Fruit fly (Drosophila melanogaster): ENCODE measurements around the gene Clp.
A peak's percentile ranks its signal among the peaks of the same experiment; 100 is the strongest.

The Clp gene

dm6 chr2L:865851-866250 lies 46.1 kb downstream of the Clp start (continued):
- TF ChIP-seq CG9932 (GFP tag; IDR thresholded peaks at IDR 0.05): peak; percentile 95
- no peak for TF ChIP-seq sc (optimal IDR thresholded peaks at IDR 0.05)
- TF ChIP-seq sc (GFP tag; optimal IDR thresholded peaks at IDR 0.05): peak; percentile 90
- TF ChIP-seq en (GFP tag; optimal IDR thresholded peaks at IDR 0.05): peak; percentile 91
- peak; percentile 85 for TF ChIP-seq Lhr (GFP tag; optimal IDR thresholded peaks at IDR 0.05)
- TF ChIP-seq jigr1 (GFP tag; IDR thresholded peaks at IDR 0.05): peak; percentile 89
- peak; percentile 92 for TF ChIP-seq CG17912 (GFP tag; optimal IDR thresholded peaks at IDR 0.05)
- peak in 1 of 3 experiments; percentile 37 for TF ChIP-seq Stat92E (GFP tag; optimal IDR thresholded peaks at IDR 0.05)
- TF ChIP-seq CG10959 (GFP tag; IDR thresholded peaks at IDR 0.05): peak; percentile 91
- TF ChIP-seq ind (GFP tag; optimal IDR thresholded peaks at IDR 0.05): peak; percentile 97
- peak; percentile 96 for TF ChIP-seq CG13424 (tag; optimal IDR thresholded peaks at IDR 0.05)
- peak; percentile 92 for TF ChIP-seq CG2202 (tag; optimal IDR thresholded peaks at IDR 0.05)
- TF ChIP-seq MBD-R2 (GFP tag; IDR thresholded peaks at IDR 0.05): peak; percentile 91
- peak; percentile 92 for TF ChIP-seq CG13123 (GFP tag; optimal IDR thresholded peaks at IDR 0.05)
- TF ChIP-seq CG1602 (GFP tag; optimal IDR thresholded peaks at IDR 0.05): peak; percentile 94
- TF ChIP-seq CG34422 (GFP tag; IDR thresholded peaks at IDR 0.05): peak; percentile 97
- TF ChIP-seq CG17829 (tag; optimal IDR thresholded peaks at IDR 0.05): peak; percentile 97
- TF ChIP-seq cad (GFP tag; optimal IDR thresholded peaks at IDR 0.05): no peak
- peak; percentile 95 for TF ChIP-seq CG18476 (GFP tag; optimal IDR thresholded peaks at IDR 0.05)
- TF ChIP-seq da (GFP tag; optimal IDR thresholded peaks at IDR 0.05): peak; percentile 82
- TF ChIP-seq E2f1 (GFP tag; IDR thresholded peaks at IDR 0.05): peak; percentile 95
- TF ChIP-seq Awh (GFP tag; IDR thresholded peaks at IDR 0.05): peak; percentile 94
- no peak for TF ChIP-seq Hr39 (optimal IDR thresholded peaks at IDR 0.05)
- peak; percentile 95 for TF ChIP-seq pum (GFP tag; optimal IDR thresholded peaks at IDR 0.05)
- peak; percentile 96 for TF ChIP-seq tgo (GFP tag; IDR thresholded peaks at IDR 0.05)
- peak; percentile 93 for TF ChIP-seq BtbVII (GFP tag; optimal IDR thresholded peaks at IDR 0.05)
- peak; percentile 91 for TF ChIP-seq CG43689 (GFP tag; IDR thresholded peaks at IDR 0.05)
- TF ChIP-seq disco-r (GFP tag; optimal IDR thresholded peaks at IDR 0.05): peak; percentile 89
- peak; percentile 73 for TF ChIP-seq Doc2 (GFP tag; IDR thresholded peaks at IDR 0.05)
- TF ChIP-seq toy (GFP tag; IDR thresholded peaks at IDR 0.05): peak; percentile 88
- no peak for TF ChIP-seq HLH4C (GFP tag; IDR thresholded peaks at IDR 0.05; ENCODE audit: partially characterized antibody)
- peak; percentile 95 for TF ChIP-seq CG4854 (GFP tag; optimal IDR thresholded peaks at IDR 0.05)
- TF ChIP-seq CrebB (tag; optimal IDR thresholded peaks at IDR 0.05): peak; percentile 94
- peak; percentile 92 for TF ChIP-seq CG15601 (tag; optimal IDR thresholded peaks at IDR 0.05)
- TF ChIP-seq CG4404 (GFP tag; IDR thresholded peaks at IDR 0.05): peak; percentile 94
- TF ChIP-seq TFAM (GFP tag; optimal IDR thresholded peaks at IDR 0.05): peak; percentile 85
- peak; percentile 92 for TF ChIP-seq D19A (tag; optimal IDR thresholded peaks at IDR 0.05)
- peak; percentile 81 for TF ChIP-seq CG31365 (tag; optimal IDR thresholded peaks at IDR 0.05)
- TF ChIP-seq grn (GFP tag; optimal IDR thresholded peaks at IDR 0.05): peak; percentile 86
- no peak for TF ChIP-seq HLHmδ (GFP tag; optimal IDR thresholded peaks at IDR 0.05)
- TF ChIP-seq wek (GFP tag; optimal IDR thresholded peaks at IDR 0.05): peak; percentile 89
- peak; percentile 95 for TF ChIP-seq row (GFP tag; IDR thresholded peaks at IDR 0.05)
- TF ChIP-seq Gug (GFP tag; IDR thresholded peaks at IDR 0.05): peak; percentile 92
- peak; percentile 88 for TF ChIP-seq CG13894 (tag; optimal IDR thresholded peaks at IDR 0.05)
- TF ChIP-seq gsb (GFP tag; IDR thresholded peaks at IDR 0.05): peak; percentile 95
- TF ChIP-seq CTCF (GFP tag; optimal IDR thresholded peaks at IDR 0.05): peak; percentile 64
- peak; percentile 95 for TF ChIP-seq jumu (GFP tag; optimal IDR thresholded peaks at IDR 0.05)
- peak; percentile 92 for TF ChIP-seq Mes4 (GFP tag; optimal IDR thresholded peaks at IDR 0.05)
- TF ChIP-seq CG11085 (GFP tag; IDR thresholded peaks at IDR 0.05): peak; percentile 89
- TF ChIP-seq CG3163 (GFP tag; optimal IDR thresholded peaks at IDR 0.05): peak; percentile 70
- TF ChIP-seq danr (GFP tag; IDR thresholded peaks at IDR 0.05): peak; percentile 93
- TF ChIP-seq CG17568 (GFP tag; optimal IDR thresholded peaks at IDR 0.05): peak; percentile 95
- TF ChIP-seq ken (GFP tag; IDR thresholded peaks at IDR 0.05): peak; percentile 97
